Fruit fly (Drosophila melanogaster): ENCODE results near the gene Dmtn.

Gene Dmtn

dm6 chr3R:6425454-6426156 is 19.9 kb upstream of the Dmtn start (continued):
- TF ChIP-seq CG9139 (GFP tag; optimal IDR thresholded peaks at IDR 0.05) (no peak), CG6854 (GFP tag; optimal IDR thresholded peaks at IDR 0.05) (no peak), CG34406 (GFP tag; optimal IDR thresholded peaks at IDR 0.05) (no peak), fd59A (GFP tag; optimal IDR thresholded peaks at IDR 0.05) (no peak), fd85E (GFP tag; optimal IDR thresholded peaks at IDR 0.05) (no peak), fkh (GFP tag; optimal IDR thresholded peaks at IDR 0.05) (no peak), salr (GFP tag; optimal IDR thresholded peaks at IDR 0.05) (peak in 1 of 2 experiments; percentile 74), Sox14 (GFP tag; optimal IDR thresholded peaks at IDR 0.05) (peak; percentile 71), CG3919 (GFP tag; optimal IDR thresholded peaks at IDR 0.05) (peak; percentile 35)

- peak; percentile 99 for TF ChIP-seq Met (GFP tag; optimal IDR thresholded peaks at IDR 0.05)
- peak; percentile 98 for TF ChIP-seq pdm3 (GFP tag; optimal IDR thresholded peaks at IDR 0.05)
- peak; percentile 89 for TF ChIP-seq Gug (GFP tag; IDR thresholded peaks at IDR 0.05)
- TF ChIP-seq CG3919 (GFP tag; optimal IDR thresholded peaks at IDR 0.05): peak; percentile 99
- TF ChIP-seq CG6276 (GFP tag; optimal IDR thresholded peaks at IDR 0.05): peak; percentile 88
- peak; percentile 99 for TF ChIP-seq Sox14 (GFP tag; optimal IDR thresholded peaks at IDR 0.05)
- TF ChIP-seq CG7368 (GFP tag; optimal IDR thresholded peaks at IDR 0.05): peak; percentile 97
- TF ChIP-seq CG10669 (GFP tag; optimal IDR thresholded peaks at IDR 0.05): peak; percentile 97
- TF ChIP-seq fkh (GFP tag; optimal IDR thresholded peaks at IDR 0.05): peak; percentile 44
- TF ChIP-seq CG11762 (GFP tag; optimal IDR thresholded peaks at IDR 0.05; ENCODE audit: insufficient read depth): peak; percentile 96
- TF ChIP-seq ss (GFP tag; optimal IDR thresholded peaks at IDR 0.05): peak; percentile 92 to 95
- peak; percentile 94 for TF ChIP-seq Hr4 (GFP tag; optimal IDR thresholded peaks at IDR 0.05)
- peak; percentile 97 for TF ChIP-seq CG6163 (GFP tag; IDR thresholded peaks at IDR 0.05)
- peak; percentile 97 for TF ChIP-seq CG1621 (tag; optimal IDR thresholded peaks at IDR 0.05)
- TF ChIP-seq esn (GFP tag; optimal IDR thresholded peaks at IDR 0.05): peak; percentile 99
- TF ChIP-seq Lpt (GFP tag; optimal IDR thresholded peaks at IDR 0.05): peak; percentile 88
- TF ChIP-seq Sox102F (GFP tag; optimal IDR thresholded peaks at IDR 0.05): peak; percentile 98
- peak; percentile 97 for TF ChIP-seq CG34406 (GFP tag; optimal IDR thresholded peaks at IDR 0.05)
- peak; percentile 98 for TF ChIP-seq topi (GFP tag; optimal IDR thresholded peaks at IDR 0.05)
- peak; percentile 96 for TF ChIP-seq CG8632 (GFP tag; optimal IDR thresholded peaks at IDR 0.05)
- TF ChIP-seq dsx (GFP tag; optimal IDR thresholded peaks at IDR 0.05; ENCODE audit: poor library complexity, severe bottlenecking): peak; percentile 100
- TF ChIP-seq dac (GFP tag; optimal IDR thresholded peaks at IDR 0.05): peak; percentile 72
- TF ChIP-seq CG16779 (tag; optimal IDR thresholded peaks at IDR 0.05): peak; percentile 94
- TF ChIP-seq CG31627 (GFP tag; optimal IDR thresholded peaks at IDR 0.05): peak; percentile 98
- TF ChIP-seq Eip78C (GFP tag): peak; percentile 99
- peak; percentile 98 for TF ChIP-seq lz (GFP tag; optimal IDR thresholded peaks at IDR 0.05)
- TF ChIP-seq Sox15 (GFP tag; optimal IDR thresholded peaks at IDR 0.05): peak; percentile 96
- peak; percentile 97 for TF ChIP-seq CG6854 (GFP tag; optimal IDR thresholded peaks at IDR 0.05)
- TF ChIP-seq CG6808 (GFP tag; optimal IDR thresholded peaks at IDR 0.05): peak; percentile 93
- TF ChIP-seq CG32006 (GFP tag; optimal IDR thresholded peaks at IDR 0.05): peak; percentile 94
- TF ChIP-seq CG10631 (GFP tag; optimal IDR thresholded peaks at IDR 0.05): peak; percentile 98
- TF ChIP-seq Ets21C (GFP tag; optimal IDR thresholded peaks at IDR 0.05): peak; percentile 97
- TF ChIP-seq net (GFP tag; optimal IDR thresholded peaks at IDR 0.05): peak; percentile 97
- TF ChIP-seq Hr39 (GFP tag; optimal IDR thresholded peaks at IDR 0.05): peak; percentile 98
- TF ChIP-seq Blimp-1 (GFP tag; optimal IDR thresholded peaks at IDR 0.05): peak; percentile 86
- TF ChIP-seq Eip75B (GFP tag; optimal IDR thresholded peaks at IDR 0.05): peak; percentile 99
- TF ChIP-seq fd85E (GFP tag; optimal IDR thresholded peaks at IDR 0.05): peak; percentile 94
- TF ChIP-seq acj6 (GFP tag; optimal IDR thresholded peaks at IDR 0.05): peak; percentile 98
- TF ChIP-seq CG15336 (GFP tag; IDR thresholded peaks at IDR 0.05): peak; percentile 92
- peak; percentile 98 for TF ChIP-seq CG6792 (GFP tag; optimal IDR thresholded peaks at IDR 0.05)
- peak; percentile 95 for TF ChIP-seq CG3032 (tag; optimal IDR thresholded peaks at IDR 0.05)
- TF ChIP-seq OdsH (GFP tag; optimal IDR thresholded peaks at IDR 0.05): peak; percentile 98
- TF ChIP-seq CG11294 (GFP tag; IDR thresholded peaks at IDR 0.05): peak; percentile 76
- TF ChIP-seq svp (GFP tag): peak; percentile 99
Observed at dm6 chr3R:6423984-6424602, 18.4 kb upstream of the Dmtn start.

All from whole organism, prepupa.